Worm (Caenorhabditis elegans) whole organism, L4 larva: ENCODE data around the gene nprt-1.
A peak's percentile ranks its signal among the peaks of the same experiment; 100 is the strongest.
"Not testable (repeated sequence)": the region's sequence is repeated elsewhere in the genome, so short reads cannot be mapped to it uniquely, and the experiment has no call there.

Experiments
- R02D3.7 ChIP-seq: fragments of 150-350 bp; sonication (generic microtip); optimal IDR thresholded peaks from 3 replicates; lab custom pipeline; 2014; ENCODE audit warnings: missing biosample characterization, missing genetic modification characterization
- T20F7.1 ChIP-seq: fragments of 200-800 bp; sonication (Bioruptor generic); optimal IDR thresholded peaks from 2 replicates; lab custom pipeline; 2018; ENCODE audit warnings: mild to moderate bottlenecking, missing genetic modification characterization, missing compliant biosample characterization
- Y48G9A.11 ChIP-seq: fragments of 200-800 bp; sonication (Bioruptor generic); IDR thresholded peaks from 2 replicates; pipeline ENCODE4 v1.3.6; 2022; ENCODE audit warnings: missing genetic modification reagents, missing genetic modification characterization, missing compliant biosample characterization
- ZK337.2 ChIP-seq: fragments of 200-800 bp; sonication (Bioruptor generic); IDR thresholded peaks from 2 replicates; pipeline ENCODE4 v1.3.6; 2022; ENCODE audit warnings: missing genetic modification reagents, missing genetic modification characterization, missing compliant biosample characterization
- aha-1 ChIP-seq: fragments of 150-350 bp; peaks from one replicate; lab custom pipeline; 2014; ENCODE audit warnings: missing biosample characterization, missing genetic modification characterization
- aly-2 ChIP-seq: sonication (generic microtip); optimal IDR thresholded peaks from 2 replicates; lab custom pipeline; 2018; ENCODE audit warnings: missing biosample characterization, missing genetic modification characterization
- ama-1 ChIP-seq: fragments of 150-350 bp; optimal IDR thresholded peaks from 2 replicates; lab custom pipeline; 2014; ENCODE audit warnings: inconsistent platforms, mixed read lengths
- arid-1 ChIP-seq: fragments of 200-800 bp; sonication (Bioruptor generic); conservative IDR thresholded peaks from 2 replicates; pipeline ENCODE4 v1.3.6; 2022; ENCODE audit warnings: missing genetic modification reagents, missing genetic modification characterization, missing compliant biosample characterization
- ceh-20 ChIP-seq: fragments of 200-800 bp; sonication (Bioruptor generic); IDR thresholded peaks from 2 replicates; pipeline ENCODE4 v1.3.6; 2022; ENCODE audit warnings: missing genetic modification reagents, missing genetic modification characterization, missing compliant biosample characterization
- ceh-44 ChIP-seq: fragments of 200-800 bp; sonication (Bioruptor generic); IDR thresholded peaks from 2 replicates; pipeline ENCODE4 v1.3.6; 2022; ENCODE audit warnings: missing genetic modification reagents, missing genetic modification characterization, missing compliant biosample characterization
- ceh-62 ChIP-seq: sonication (generic microtip); optimal IDR thresholded peaks from 2 replicates; lab custom pipeline; 2017; ENCODE audit warnings: missing biosample characterization, missing genetic modification characterization
- ces-1 ChIP-seq: fragments of 150-350 bp; sonication (generic microtip); optimal IDR thresholded peaks from 4 replicates; lab custom pipeline; 2014; ENCODE audit warnings: missing biosample characterization, missing genetic modification reagents, missing genetic modification characterization
- dpl-1 ChIP-seq: fragments of 150-350 bp; optimal IDR thresholded peaks from 2 replicates; lab custom pipeline; 2014; ENCODE audit warnings: missing biosample characterization, missing genetic modification reagents, missing genetic modification characterization
- hif-1 ChIP-seq, 2 experiments: sonication (generic microtip); optimal IDR thresholded peaks; 2 replicates each; lab custom pipeline; 2016 to 2017; ENCODE audit warnings: missing compliant biosample characterization in 2 of 2, missing genetic modification characterization in 2 of 2, missing genetic modification reagents in 2 of 2, missing genotype in 2 of 2, mild to moderate bottlenecking in 1 of 2
- hlh-11 ChIP-seq: fragments of 200-800 bp; sonication (Bioruptor generic); optimal IDR thresholded peaks from 2 replicates; lab custom pipeline; 2018; ENCODE audit warnings: mild to moderate bottlenecking, missing genetic modification characterization, missing compliant biosample characterization
- hlh-30 ChIP-seq: sonication (generic microtip); optimal IDR thresholded peaks from 2 replicates; lab custom pipeline; 2017; ENCODE audit warnings: antibody characterized with exemption, mild to moderate bottlenecking, missing genetic modification characterization, missing compliant biosample characterization; ENCODE audit not compliant: insufficient read depth
- hmg-1.1 ChIP-seq: fragments of 200-800 bp; sonication (Bioruptor generic); IDR thresholded peaks from 2 replicates; pipeline ENCODE4 v1.3.6; 2022; ENCODE audit warnings: missing genetic modification reagents, missing genetic modification characterization, missing compliant biosample characterization
- jun-1 ChIP-seq: fragments of 150-350 bp; optimal IDR thresholded peaks from 2 replicates; lab custom pipeline; 2014; ENCODE audit warnings: missing biosample characterization, missing genetic modification reagents, missing genetic modification characterization
- lin-38 ChIP-seq: fragments of 200-800 bp; sonication (Bioruptor generic); IDR thresholded peaks from 2 replicates; pipeline ENCODE4 v1.3.6; 2022; ENCODE audit warnings: missing genetic modification reagents, missing genetic modification characterization, missing compliant biosample characterization
- lsy-2 ChIP-seq, 2 experiments: fragments of 150-350 bp in 1 of 2; sonication (generic microtip) in 1 of 2; optimal IDR thresholded peaks; 2 replicates each; lab custom pipeline; 2014 to 2017; ENCODE audit warnings: missing biosample characterization in 2 of 2, missing genetic modification characterization in 2 of 2
- madf-5 ChIP-seq, 2 experiments: fragments of 200-800 bp; sonication (Bioruptor generic); IDR thresholded peaks; 2 replicates each; pipeline ENCODE4 v1.3.6; 2022; ENCODE audit warnings: missing compliant biosample characterization in 2 of 2, missing genetic modification characterization in 2 of 2
- madf-9 ChIP-seq: fragments of 200-800 bp; sonication (Bioruptor generic); conservative IDR thresholded peaks from 2 replicates; pipeline ENCODE4 v1.3.6; 2022; ENCODE audit warnings: missing genetic modification reagents, missing genetic modification characterization, missing compliant biosample characterization
- mdt-29 ChIP-seq: fragments of 200-800 bp; sonication (Bioruptor generic); IDR thresholded peaks from 2 replicates; pipeline ENCODE4 v1.3.6; 2022; ENCODE audit warnings: missing genetic modification reagents, missing genetic modification characterization, missing compliant biosample characterization
- mxl-2 ChIP-seq: fragments of 200-800 bp; sonication (Bioruptor generic); conservative IDR thresholded peaks from 2 replicates; pipeline ENCODE4 v1.3.6; 2022; ENCODE audit warnings: missing genetic modification reagents, missing genetic modification characterization, missing compliant biosample characterization
- mxl-3 ChIP-seq: fragments of 200-800 bp; sonication (Bioruptor generic); optimal IDR thresholded peaks from 2 replicates; lab custom pipeline; 2018; ENCODE audit warnings: mild to moderate bottlenecking, missing genetic modification characterization, missing compliant biosample characterization
- nhr-10 ChIP-seq: fragments of 150-350 bp; optimal IDR thresholded peaks from 2 replicates; lab custom pipeline; 2014; ENCODE audit warnings: missing biosample characterization, missing genetic modification characterization
- nhr-102 ChIP-seq: sonication (generic microtip); optimal IDR thresholded peaks from 2 replicates; lab custom pipeline; 2016; ENCODE audit warnings: mild to moderate bottlenecking, missing genetic modification characterization, moderate library complexity, missing compliant biosample characterization
- nhr-111 ChIP-seq: fragments of 200-800 bp; sonication (Bioruptor generic); optimal IDR thresholded peaks from 2 replicates; lab custom pipeline; 2018; ENCODE audit warnings: mild to moderate bottlenecking, missing genetic modification characterization, missing compliant biosample characterization
- nhr-41 ChIP-seq: fragments of 200-800 bp; sonication (Bioruptor generic); IDR thresholded peaks from 2 replicates; pipeline ENCODE4 v1.3.6; 2022; ENCODE audit warnings: missing genetic modification reagents, missing genetic modification characterization, missing compliant biosample characterization
- spr-1 ChIP-seq: sonication (generic microtip); optimal IDR thresholded peaks from 2 replicates; lab custom pipeline; 2016; ENCODE audit warnings: mild to moderate bottlenecking, missing genetic modification characterization, missing compliant biosample characterization
- zag-1 ChIP-seq: fragments of 150-350 bp; optimal IDR thresholded peaks from 2 replicates; lab custom pipeline; 2014; ENCODE audit warnings: missing biosample characterization, missing genetic modification characterization
- zfp-3 ChIP-seq: fragments of 200-800 bp; sonication (Bioruptor generic); conservative IDR thresholded peaks from 2 replicates; pipeline ENCODE4 v1.3.6; 2022; ENCODE audit warnings: missing genetic modification reagents, missing genetic modification characterization, missing compliant biosample characterization
- ztf-11 ChIP-seq: fragments of 150-350 bp; optimal IDR thresholded peaks from 2 replicates; lab custom pipeline; 2014; ENCODE audit warnings: missing biosample characterization, missing genetic modification characterization

The nprt-1 gene

DNA sequence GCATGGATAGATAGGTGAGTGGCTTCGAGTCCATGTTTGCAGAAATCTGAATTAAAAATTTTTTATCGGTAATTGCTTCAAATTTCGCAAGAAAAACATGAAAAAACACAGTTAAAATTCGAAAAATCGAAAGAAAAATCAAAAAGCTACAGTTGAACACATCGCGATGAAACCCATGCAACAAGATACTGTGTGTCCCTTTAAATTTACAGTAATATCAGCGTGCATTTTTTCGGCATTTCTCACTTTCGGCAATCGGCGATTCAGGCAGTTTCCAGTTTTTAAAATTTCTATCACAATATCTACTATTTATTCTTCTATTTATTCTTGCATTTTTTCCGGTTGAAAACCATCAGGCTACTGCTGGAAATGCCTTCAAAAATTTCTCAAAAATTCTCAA, 31.9 kb upstream of the nprt-1 start, which contains the start of gene fbxc-45:
Gene fbxc-45, minus strand, starts transcription at position 48 of the 400 bp plus-strand sequence.
- TF ChIP-seq lsy-2 (tag; optimal IDR thresholded peaks at IDR 0.05; lab: Kevin White, UChicago), result peak in 1 of 2 experiments; percentile 11
- TF ChIP-seq ama-1 (lab: Kevin White, UChicago), result no peak

DNA sequence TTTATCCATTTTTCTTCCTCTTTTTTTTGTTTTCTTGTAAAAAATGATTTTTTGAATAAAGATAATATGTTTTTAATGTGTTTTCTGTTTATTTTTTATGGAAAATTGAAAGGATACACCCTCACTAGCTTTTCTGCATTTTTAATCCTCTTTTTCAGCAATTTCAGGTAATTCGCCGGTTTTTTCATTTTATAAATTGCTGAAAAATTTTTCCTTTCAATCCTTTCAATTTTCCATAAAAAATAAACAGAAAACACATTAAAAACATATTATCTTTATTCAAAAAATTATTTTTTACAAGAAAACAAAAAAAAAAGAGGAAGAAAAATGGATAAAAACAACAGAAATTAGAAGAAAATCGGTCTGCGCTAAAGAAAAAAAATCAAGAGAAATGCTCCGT, 27.5 kb upstream of the nprt-1 start, which contains the start of gene Y54G2A.50:
Gene Y54G2A.50, plus strand, starts transcription at position 301 of the 400 bp plus-strand sequence.
- not testable (repeated sequence) for TF ChIP-seq ceh-20 (GFP tag; lab: Robert Waterston, UW); ceh-62 (tag; lab: Kevin White, UChicago); hmg-1.1

DNA sequence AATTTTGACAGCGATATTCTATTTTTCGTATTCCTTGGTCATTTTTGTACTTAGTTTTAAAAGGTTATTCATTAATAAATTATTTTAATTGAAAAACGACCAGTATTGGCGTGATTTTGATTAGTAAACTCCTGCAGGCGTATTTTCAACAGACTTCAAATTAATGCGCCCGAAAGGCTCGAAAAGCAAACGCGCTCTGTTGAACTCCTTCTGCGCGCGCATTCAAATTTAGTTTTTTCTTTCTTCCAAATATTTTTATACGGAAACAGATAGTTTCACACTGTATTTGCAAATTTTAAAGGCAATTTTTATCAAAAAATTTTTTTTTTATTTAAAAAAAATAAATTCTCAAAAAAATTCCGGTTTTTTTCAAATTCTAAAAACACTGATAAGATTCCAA, 25.8 kb upstream of the nprt-1 start:
- TF ChIP-seq zag-1 (tag; lab: Kevin White, UChicago) (no peak), hif-1 (tag; optimal IDR thresholded peaks at IDR 0.05; lab: Kevin White, UChicago) (no peak), lin-38 (peak; percentile 59), mxl-2 (no peak)

DNA sequence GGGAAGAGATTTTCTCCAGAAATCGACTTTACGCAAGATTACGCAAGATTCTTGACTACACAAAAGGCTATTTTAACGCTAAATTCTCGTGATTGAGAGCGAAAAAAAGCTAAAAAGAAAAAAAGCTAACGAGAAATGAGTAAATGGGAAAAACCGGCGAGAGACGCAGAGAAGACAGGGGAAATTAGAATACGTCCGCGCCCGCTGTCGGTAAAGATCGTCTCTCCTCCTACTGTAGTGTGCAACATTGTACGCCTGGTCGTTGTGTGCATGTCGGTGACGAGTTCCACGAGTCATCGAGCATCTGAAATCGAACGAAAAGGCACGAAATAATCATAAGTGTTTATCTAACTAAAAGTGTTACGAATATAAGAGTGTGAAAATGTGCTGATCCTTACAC, 24.3 kb upstream of the nprt-1 start:
- TF ChIP-seq ztf-11 (tag; lab: Kevin White, UChicago) (no peak), Y48G9A.11 (peak; percentile 18; the same call in 1 of the 2 replicates), aly-2 (tag; lab: Kevin White, UChicago) (no peak), zfp-3 (GFP tag; lab: Robert Waterston, UW) (no peak), nhr-102 (no peak), spr-1 (no peak), nhr-111 (GFP tag; lab: Kevin White, UChicago) (no peak), lin-38 (peak; percentile 57), nhr-41 (GFP tag; lab: Robert Waterston, UW) (no peak), arid-1 (GFP tag; lab: Robert Waterston, UW) (no peak), mdt-29 (GFP tag; lab: Robert Waterston, UW) (0 out of 2 replicates have a peak, but pooled peaks have one; percentile 16)

DNA sequence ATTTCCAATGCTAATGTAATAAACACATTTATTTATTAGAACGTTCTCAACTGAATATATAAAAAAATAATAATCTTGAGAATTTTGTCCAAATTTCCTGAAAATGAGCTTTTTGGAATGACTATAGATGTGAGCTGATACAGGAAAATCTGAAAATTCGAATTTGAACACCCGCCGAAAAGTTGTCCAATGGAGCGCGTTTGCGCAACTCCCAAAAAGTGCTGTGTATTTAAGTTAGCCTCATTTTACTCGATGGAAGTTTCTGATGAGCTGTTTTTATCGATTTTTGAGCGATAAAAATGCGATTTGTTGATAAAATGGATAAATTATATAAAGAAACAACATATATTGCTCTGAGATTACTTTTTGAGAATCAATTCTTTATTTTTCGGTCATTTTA, 11.7 kb upstream of the nprt-1 start:
- TF ChIP-seq lin-38 (peak; percentile 92), hmg-1.1 (0 out of 2 replicates have a peak, but pooled peaks have one; percentile 20), dpl-1 (GFP tag; lab: Kevin White, UChicago) (peak; percentile 5)
- TF ChIP-seq, all 104 proteins: peak for 3; not testable (repeated sequence) for 101

DNA sequence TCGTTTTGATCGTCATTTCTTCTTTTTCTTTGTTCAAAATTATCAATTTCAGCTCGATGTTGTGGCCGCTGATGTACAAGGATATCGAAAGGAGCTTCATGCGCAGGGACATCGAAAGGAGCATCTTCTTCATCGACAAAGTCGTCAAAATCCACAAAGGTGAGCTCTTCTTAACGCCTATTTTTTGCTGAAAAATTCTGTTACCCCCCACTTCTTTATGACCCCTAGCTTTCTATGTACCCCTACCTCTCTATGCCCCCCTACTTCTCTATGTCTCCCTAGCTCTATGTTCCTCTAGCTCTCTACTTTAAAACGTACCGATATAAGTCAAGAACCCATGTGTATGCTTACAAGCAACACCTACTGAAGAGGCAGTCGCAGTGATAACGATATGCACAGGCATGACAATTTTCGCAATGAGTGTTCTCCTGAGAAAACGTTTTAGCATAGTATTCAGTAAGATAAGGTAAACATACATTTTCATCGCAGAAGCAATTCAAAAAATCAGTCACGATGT, 7.5 kb upstream of the nprt-1 start, which contains the start of gene Y54G2A.36:
Gene Y54G2A.36, plus strand, starts transcription at position 51 of the 517 bp plus-strand sequence.
- TF ChIP-seq ces-1 (GFP tag; lab: Kevin White, UChicago) (no peak), hlh-11 (no peak), arid-1 (GFP tag; lab: Robert Waterston, UW) (no peak), madf-5 (GFP tag; IDR thresholded peaks at IDR 0.05; lab: Robert Waterston, UW) (0 out of 4 replicates have a peak, but pooled peaks of 1 of the 2 experiments have one; percentile 19), ztf-11 (tag; lab: Kevin White, UChicago) (no peak), lin-38 (no peak), ceh-44 (GFP tag; lab: Robert Waterston, UW) (no peak), R02D3.7 (tag; lab: Kevin White, UChicago) (no peak), mxl-3 (GFP tag; lab: Kevin White, UChicago) (no peak), Y48G9A.11 (no peak), jun-1 (tag; lab: Kevin White, UChicago) (no peak), ama-1 (lab: Kevin White, UChicago) (no peak), aha-1 (peak; percentile 51), hlh-30 (no peak), ZK337.2 (GFP tag; lab: Robert Waterston, UW) (no peak), nhr-10 (no peak), T20F7.1 (GFP tag; lab: Kevin White, UChicago) (no peak), madf-9 (no peak)
- TF ChIP-seq, all 104 proteins: peak for 2
